Worm (Caenorhabditis elegans): ENCODE data around the gene flp-2.

ce11 chrX:10141264-10141663, 46.2 kb upstream of the flp-2 start:
- TF ChIP-seq T22C8.4 (GFP tag; IDR thresholded peaks at IDR 0.05) (no peak), ref-1 (GFP tag; conservative IDR thresholded peaks at IDR 0.05) (no peak), ztf-23 (GFP tag; IDR thresholded peaks at IDR 0.05) (no peak), cog-1 (tag; optimal IDR thresholded peaks at IDR 0.05) (no peak), tab-1 (GFP tag; IDR thresholded peaks at IDR 0.05) (no peak), flt-1 (GFP tag; IDR thresholded peaks at IDR 0.05) (no peak), med-1 (GFP tag; optimal IDR thresholded peaks at IDR 0.05; ENCODE audit: insufficient read depth) (no peak), klf-2 (GFP tag; conservative IDR thresholded peaks at IDR 0.05) (no peak), ztf-29 (GFP tag; IDR thresholded peaks at IDR 0.05) (no peak)

Data from whole organism, midembryonic.